Worm (Caenorhabditis elegans): ENCODE data around the gene F49F1.12.

DNA sequence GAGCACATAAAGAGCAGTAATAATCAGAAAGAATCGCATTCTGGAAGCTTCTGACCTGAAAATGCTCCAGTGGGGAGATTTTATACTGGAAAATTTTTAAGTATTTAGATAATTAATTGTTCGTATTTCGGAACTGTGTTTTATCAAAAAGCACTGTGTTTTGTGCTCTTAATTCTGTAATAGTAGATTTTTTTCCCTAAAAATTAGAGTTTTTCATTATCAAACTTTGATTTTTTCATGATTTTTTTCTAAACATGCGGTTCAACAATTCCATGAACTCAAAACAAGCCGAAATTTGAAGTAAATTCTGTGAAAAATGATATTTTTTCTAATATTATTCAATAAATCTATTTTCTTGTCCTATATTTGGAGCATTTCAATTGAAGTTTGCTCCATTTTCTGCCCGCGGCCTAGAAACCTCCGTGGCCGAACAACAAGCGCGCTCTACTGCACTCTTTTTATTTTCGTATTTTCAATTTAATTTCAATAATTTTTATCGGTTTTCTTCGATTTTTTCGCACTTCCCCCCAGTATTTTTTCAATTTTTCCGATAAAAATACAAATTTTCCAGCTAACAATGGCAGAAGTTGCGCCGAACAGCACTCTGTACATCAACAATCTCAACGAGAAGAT lies 28.8 kb upstream of the F49F1.12 start, which contains the start of the genes K08D10.13 and rnp-2:
- TF ChIP-seq T07F8.4 (tag; optimal IDR thresholded peaks at IDR 0.05) (no peak), attf-5 (GFP tag; optimal IDR thresholded peaks at IDR 0.05) (no peak), bed-1 (GFP tag; IDR thresholded peaks at IDR 0.05) (no peak), B0336.3 (GFP tag; IDR thresholded peaks at IDR 0.05) (no peak), ztf-3 (GFP tag; optimal IDR thresholded peaks at IDR 0.05) (no peak), snpc-1.3 (tag; optimal IDR thresholded peaks at IDR 0.05; ENCODE audit: insufficient read depth) (no peak), hrde-1 (tag; optimal IDR thresholded peaks at IDR 0.05; ENCODE audit: borderline replicate concordance) (no peak), ama-1 (optimal IDR thresholded peaks at IDR 0.05) (no peak), ama-1 (GFP tag; optimal IDR thresholded peaks at IDR 0.05) (no peak), Y53G8AR.9 (GFP tag; conservative IDR thresholded peaks at IDR 0.05) (no peak), B0035.1 (tag; optimal IDR thresholded peaks at IDR 0.05) (no peak), hmg-1.2 (GFP tag; IDR thresholded peaks at IDR 0.05) (no peak), tbp1 (GFP tag; optimal IDR thresholded peaks at IDR 0.05) (no peak)

Measured in whole organism, young adult.